Worm (Caenorhabditis elegans): ENCODE measurements around the gene sri-60.

DNA sequence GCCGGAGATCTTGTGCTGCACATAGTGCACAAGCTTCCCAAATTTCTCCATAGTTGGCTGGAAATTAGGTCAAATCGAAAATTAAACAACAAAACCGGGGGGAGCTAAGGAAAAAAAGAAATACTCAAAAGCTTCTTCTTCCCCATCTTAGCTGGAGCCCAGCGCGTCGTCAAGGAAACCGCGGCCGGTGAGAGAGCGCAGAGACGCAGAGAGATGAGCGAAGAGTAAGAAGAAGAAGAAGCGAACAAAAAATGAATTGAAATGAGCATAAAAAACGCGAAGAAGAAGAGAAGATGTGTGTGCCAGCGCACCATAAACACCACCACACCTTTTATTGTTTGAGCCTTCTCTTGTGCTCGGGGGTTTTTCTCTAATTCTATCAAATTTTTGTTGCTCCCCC lies 32.5 kb upstream of the sri-60 start, which contains the start of gene wdr-31:
- TF ChIP-seq pqm-1 (tag; optimal IDR thresholded peaks at IDR 0.05) (no peak), ama-1 (optimal IDR thresholded peaks at IDR 0.05) (no peak), pax-1 (tag; optimal IDR thresholded peaks at IDR 0.05) (no peak), tbx-2 (tag; optimal IDR thresholded peaks at IDR 0.05) (no peak)
